Worm (Caenorhabditis elegans) whole organism, late embryonic: ENCODE results near the gene mpz-3.
A peak's percentile ranks its signal among the peaks of the same experiment; 100 is the strongest.

ENCODE experiments used
- C38D4.7 ChIP-seq: fragments of 200-800 bp; sonication (Bioruptor generic); optimal IDR thresholded peaks from 2 replicates; lab custom pipeline; 2018; ENCODE audit warnings: mild to moderate bottlenecking, missing genetic modification characterization, moderate library complexity, missing compliant biosample characterization
- F13H6.1 ChIP-seq: sonication (generic microtip); optimal IDR thresholded peaks from 2 replicates; lab custom pipeline; 2016; ENCODE audit warnings: missing genetic modification characterization, missing compliant biosample characterization
- K09A11.1 ChIP-seq: sonication (generic microtip); optimal IDR thresholded peaks from 2 replicates; lab custom pipeline; 2017; ENCODE audit warnings: antibody characterized with exemption, mild to moderate bottlenecking, missing genetic modification characterization, missing compliant biosample characterization; ENCODE audit not compliant: insufficient read depth
- T23F11.4 ChIP-seq: fragments of 200-800 bp; sonication (Bioruptor generic); optimal IDR thresholded peaks from 2 replicates; lab custom pipeline; 2018; ENCODE audit warnings: mild to moderate bottlenecking, missing genetic modification characterization, missing compliant biosample characterization
- ama-1 ChIP-seq: fragments of 150-350 bp; optimal IDR thresholded peaks from 2 replicates; lab custom pipeline; 2014
- ceh-19 ChIP-seq: fragments of 200-800 bp; sonication (Bioruptor generic); optimal IDR thresholded peaks from 2 replicates; lab custom pipeline; 2018; ENCODE audit warnings: mild to moderate bottlenecking, missing genetic modification characterization, missing compliant biosample characterization
- ceh-24 ChIP-seq: sonication (generic microtip); optimal IDR thresholded peaks from 2 replicates; lab custom pipeline; 2016; ENCODE audit warnings: mild to moderate bottlenecking, missing genetic modification characterization, missing compliant biosample characterization
- ceh-30 ChIP-seq: fragments of 150-350 bp; optimal IDR thresholded peaks from 2 replicates; lab custom pipeline; 2014; ENCODE audit warnings: missing biosample characterization, missing genetic modification characterization
- ceh-45 ChIP-seq: fragments of 200-800 bp; sonication (Bioruptor generic); IDR thresholded peaks from 2 replicates; pipeline ENCODE4 v1.3.6; 2022; ENCODE audit warnings: missing genetic modification reagents, missing genetic modification characterization, missing compliant biosample characterization
- ceh-48 ChIP-seq: sonication (generic microtip); optimal IDR thresholded peaks from 2 replicates; lab custom pipeline; 2016; ENCODE audit warnings: missing genetic modification characterization, inconsistent platforms, missing compliant biosample characterization
- ceh-6 ChIP-seq: fragments of 200-800 bp; sonication (Bioruptor generic); optimal IDR thresholded peaks from 2 replicates; lab custom pipeline; 2018; ENCODE audit warnings: mild to moderate bottlenecking, missing genetic modification characterization, missing compliant biosample characterization
- che-1 ChIP-seq: sonication (generic microtip); optimal IDR thresholded peaks from 2 replicates; lab custom pipeline; 2016; ENCODE audit warnings: mild to moderate bottlenecking, missing genetic modification characterization, missing compliant biosample characterization
- elt-2 ChIP-seq: sonication (generic microtip); optimal IDR thresholded peaks from 2 replicates; lab custom pipeline; 2016; ENCODE audit warnings: missing genetic modification reagents, missing genetic modification characterization, missing compliant biosample characterization
- ets-4 ChIP-seq: sonication (generic microtip); optimal IDR thresholded peaks from 2 replicates; lab custom pipeline; 2016; ENCODE audit warnings: missing genetic modification characterization, missing compliant biosample characterization
- eyg-1 ChIP-seq: sonication (generic microtip); optimal IDR thresholded peaks from 2 replicates; lab custom pipeline; 2016; ENCODE audit warnings: missing genotype, missing genetic modification characterization, missing compliant biosample characterization
- fkh-10 ChIP-seq: fragments of 150-350 bp; optimal IDR thresholded peaks from 2 replicates; lab custom pipeline; 2014; ENCODE audit warnings: missing biosample characterization, missing genetic modification reagents, missing genetic modification characterization
- fkh-6 ChIP-seq: sonication (generic microtip); optimal IDR thresholded peaks from 2 replicates; lab custom pipeline; 2016; ENCODE audit warnings: missing genetic modification characterization, missing compliant biosample characterization
- gmeb-2 ChIP-seq: sonication (generic microtip); optimal IDR thresholded peaks from 2 replicates; lab custom pipeline; 2016; ENCODE audit warnings: missing genetic modification characterization, inconsistent platforms, missing compliant biosample characterization
- hlh-13 ChIP-seq: fragments of 200-800 bp; sonication (Bioruptor generic); optimal IDR thresholded peaks from 2 replicates; lab custom pipeline; 2018; ENCODE audit warnings: mild to moderate bottlenecking, missing genetic modification characterization, missing compliant biosample characterization
- hlh-30 ChIP-seq: sonication (generic microtip); optimal IDR thresholded peaks from 2 replicates; lab custom pipeline; 2017; ENCODE audit warnings: antibody characterized with exemption, missing genetic modification characterization, missing compliant biosample characterization; ENCODE audit not compliant: insufficient read depth
- lim-6 ChIP-seq: sonication (generic microtip); optimal IDR thresholded peaks from 2 replicates; lab custom pipeline; 2016; ENCODE audit warnings: missing genetic modification characterization, missing compliant biosample characterization
- lin-11 ChIP-seq: fragments of 200-800 bp; sonication (Bioruptor generic); optimal IDR thresholded peaks from 2 replicates; lab custom pipeline; 2018; ENCODE audit warnings: mild to moderate bottlenecking, missing genetic modification characterization, missing compliant biosample characterization
- mec-3 ChIP-seq: sonication (generic microtip); optimal IDR thresholded peaks from 2 replicates; lab custom pipeline; 2016; ENCODE audit warnings: borderline replicate concordance, missing genetic modification characterization, missing compliant biosample characterization
- nhr-232 ChIP-seq: sonication (generic microtip); optimal IDR thresholded peaks from 2 replicates; lab custom pipeline; 2016; ENCODE audit warnings: missing genetic modification characterization, missing compliant biosample characterization
- odd-2 ChIP-seq: sonication (generic microtip); optimal IDR thresholded peaks from 2 replicates; lab custom pipeline; 2017; ENCODE audit warnings: antibody characterized with exemption, mild to moderate bottlenecking, missing genetic modification characterization, missing compliant biosample characterization
- pax-1 ChIP-seq: fragments of 150-350 bp; optimal IDR thresholded peaks from 2 replicates; lab custom pipeline; 2014; ENCODE audit warnings: missing biosample characterization, missing genetic modification characterization
- pha-2 ChIP-seq: sonication (generic microtip); optimal IDR thresholded peaks from 2 replicates; lab custom pipeline; 2017; ENCODE audit warnings: mild to moderate bottlenecking, missing genetic modification characterization, missing compliant biosample characterization
- pros-1 ChIP-seq: fragments of 150-350 bp; optimal IDR thresholded peaks from 2 replicates; lab custom pipeline; 2014; ENCODE audit warnings: missing biosample characterization, missing genetic modification reagents, missing genetic modification characterization
- ref-2 ChIP-seq: sonication (generic microtip); optimal IDR thresholded peaks from 2 replicates; lab custom pipeline; 2016; ENCODE audit warnings: missing genetic modification characterization, missing compliant biosample characterization
- sox-4 ChIP-seq: sonication (generic microtip); optimal IDR thresholded peaks from 2 replicates; lab custom pipeline; 2017; ENCODE audit warnings: mild to moderate bottlenecking, missing genetic modification characterization, inconsistent platforms, missing compliant biosample characterization
- syd-9 ChIP-seq: sonication (generic microtip); optimal IDR thresholded peaks from 2 replicates; lab custom pipeline; 2016; ENCODE audit warnings: mild to moderate bottlenecking, missing genetic modification characterization, moderate library complexity, missing compliant biosample characterization
- tbx-2 ChIP-seq: sonication (generic microtip); optimal IDR thresholded peaks from 2 replicates; lab custom pipeline; 2016; ENCODE audit warnings: missing genetic modification characterization, missing compliant biosample characterization
- tbx-7 ChIP-seq: sonication (generic microtip); optimal IDR thresholded peaks from 2 replicates; lab custom pipeline; 2016; ENCODE audit warnings: missing genotype, missing genetic modification characterization, missing compliant biosample characterization
- ttx-3 ChIP-seq: sonication (generic microtip); optimal IDR thresholded peaks from 2 replicates; lab custom pipeline; 2016; ENCODE audit warnings: missing genetic modification reagents, missing genetic modification characterization, missing compliant biosample characterization
- unc-86 ChIP-seq: sonication (generic microtip); optimal IDR thresholded peaks from 2 replicates; lab custom pipeline; 2016; ENCODE audit warnings: missing genetic modification characterization, missing compliant biosample characterization

Gene mpz-3

ce11 chrII:6565077-6565476 is at the start of gene mpz-3 (continued):
- TF ChIP-seq ceh-45 (GFP tag; lab: Robert Waterston, UW), result no peak
- TF ChIP-seq tbx-2 (tag; lab: Kevin White, UChicago), result peak; percentile 39
- TF ChIP-seq ceh-48 (tag; lab: Kevin White, UChicago), result no peak
- TF ChIP-seq lin-11 (tag; lab: Kevin White, UChicago), result peak; percentile 39
- TF ChIP-seq F13H6.1 (tag; lab: Kevin White, UChicago), result no peak
- TF ChIP-seq ceh-6 (GFP tag; lab: Kevin White, UChicago), result peak; percentile 42
- TF ChIP-seq syd-9 (tag; lab: Kevin White, UChicago), result peak; percentile 2
- peak; percentile 55 for TF ChIP-seq ttx-3 (tag; lab: Kevin White, UChicago)
- no peak for TF ChIP-seq ceh-30 (tag; lab: Kevin White, UChicago)
- peak; percentile 8 for TF ChIP-seq C38D4.7 (GFP tag; lab: Kevin White, UChicago)
- TF ChIP-seq unc-86 (tag; lab: Kevin White, UChicago), result no peak
- peak; percentile 37 for TF ChIP-seq sox-4 (tag; lab: Kevin White, UChicago)
- no peak for TF ChIP-seq tbx-7 (tag; lab: Kevin White, UChicago)
- TF ChIP-seq pax-1 (tag; lab: Kevin White, UChicago), result no peak
- peak; percentile 20 for TF ChIP-seq che-1 (tag; lab: Kevin White, UChicago)
- no peak for TF ChIP-seq gmeb-2 (tag; lab: Kevin White, UChicago)

- TF ChIP-seq elt-2 (tag; lab: Kevin White, UChicago) (no peak), ref-2 (tag; lab: Kevin White, UChicago) (no peak), fkh-6 (tag; lab: Kevin White, UChicago) (no peak), nhr-232 (no peak), pros-1 (no peak), ttx-3 (tag; lab: Kevin White, UChicago) (no peak), mec-3 (tag; lab: Kevin White, UChicago) (no peak), eyg-1 (no peak)
These were observed 49.3 kb upstream of the mpz-3 start for ce11 chrII:6614500-6614899.

- no peak for TF ChIP-seq ets-4
- no peak for TF ChIP-seq ceh-24 (tag; lab: Kevin White, UChicago)
- no peak for TF ChIP-seq fkh-10 (GFP tag; lab: Kevin White, UChicago)
These were observed 47.3 kb upstream of the mpz-3 start for ce11 chrII:6612544-6612943.

ce11 chrII:6610262-6610661 is 45.1 kb upstream of the mpz-3 start:
- TF ChIP-seq hlh-13 (GFP tag; lab: Kevin White, UChicago) (no peak), T23F11.4 (no peak), tbx-2 (tag; lab: Kevin White, UChicago) (no peak), eyg-1 (no peak), syd-9 (tag; lab: Kevin White, UChicago) (no peak), pha-2 (tag; lab: Kevin White, UChicago) (no peak), lin-11 (tag; lab: Kevin White, UChicago) (no peak), ama-1 (lab: Kevin White, UChicago) (no peak), fkh-6 (tag; lab: Kevin White, UChicago) (no peak), unc-86 (tag; lab: Kevin White, UChicago) (no peak), ceh-19 (GFP tag; lab: Kevin White, UChicago) (no peak), odd-2 (tag; lab: Kevin White, UChicago) (no peak), lim-6 (no peak), K09A11.1 (tag; lab: Kevin White, UChicago) (no peak), ttx-3 (tag; lab: Kevin White, UChicago) (no peak)
- TF ChIP-seq, all 69 proteins: peak for 0

ce11 chrII:6609315-6609842 is 44.2 kb upstream of the mpz-3 start, which contains the start of gene epg-5:
TSS of gene epg-5 (minus strand) at chrII:6609365.
- TF ChIP-seq ceh-48 (tag; lab: Kevin White, UChicago) (peak; percentile 38), hlh-30 (tag; lab: Kevin White, UChicago) (peak; percentile 37), fkh-6 (tag; lab: Kevin White, UChicago) (no peak)
